Worm (Caenorhabditis elegans): Measurements from ENCODE around the gene srx-2.

ce11 chrV:9053235-9053634 lies 44.0 kb downstream of the srx-2 start:
- TF ChIP-seq F26F4.8 (GFP tag; conservative IDR thresholded peaks at IDR 0.05) (no peak), nhr-28 (tag; optimal IDR thresholded peaks at IDR 0.05) (no peak), nhr-41 (GFP tag; IDR thresholded peaks at IDR 0.05) (no peak), lin-13 (GFP tag; optimal IDR thresholded peaks at IDR 0.05) (no peak), nhr-10 (tag; optimal IDR thresholded peaks at IDR 0.05) (no peak), ZK546.5 (tag; optimal IDR thresholded peaks at IDR 0.05) (no peak), ama-1 (optimal IDR thresholded peaks at IDR 0.05) (no peak), saeg-2 (GFP tag; IDR thresholded peaks at IDR 0.05) (no peak), unc-62 (GFP tag; optimal IDR thresholded peaks at IDR 0.05 in 1 of 2) (no peak), unc-62 (tag; optimal IDR thresholded peaks at IDR 0.05) (no peak), nhr-42 (GFP tag; IDR thresholded peaks at IDR 0.05) (no peak), php-3 (GFP tag; IDR thresholded peaks at IDR 0.05) (no peak)

All from whole organism, L4 larva.